Worm (Caenorhabditis elegans): ENCODE measurements around the gene hpl-2.
A peak's percentile ranks its signal among the peaks of the same experiment; 100 is the strongest.

hpl-2 gene

DNA sequence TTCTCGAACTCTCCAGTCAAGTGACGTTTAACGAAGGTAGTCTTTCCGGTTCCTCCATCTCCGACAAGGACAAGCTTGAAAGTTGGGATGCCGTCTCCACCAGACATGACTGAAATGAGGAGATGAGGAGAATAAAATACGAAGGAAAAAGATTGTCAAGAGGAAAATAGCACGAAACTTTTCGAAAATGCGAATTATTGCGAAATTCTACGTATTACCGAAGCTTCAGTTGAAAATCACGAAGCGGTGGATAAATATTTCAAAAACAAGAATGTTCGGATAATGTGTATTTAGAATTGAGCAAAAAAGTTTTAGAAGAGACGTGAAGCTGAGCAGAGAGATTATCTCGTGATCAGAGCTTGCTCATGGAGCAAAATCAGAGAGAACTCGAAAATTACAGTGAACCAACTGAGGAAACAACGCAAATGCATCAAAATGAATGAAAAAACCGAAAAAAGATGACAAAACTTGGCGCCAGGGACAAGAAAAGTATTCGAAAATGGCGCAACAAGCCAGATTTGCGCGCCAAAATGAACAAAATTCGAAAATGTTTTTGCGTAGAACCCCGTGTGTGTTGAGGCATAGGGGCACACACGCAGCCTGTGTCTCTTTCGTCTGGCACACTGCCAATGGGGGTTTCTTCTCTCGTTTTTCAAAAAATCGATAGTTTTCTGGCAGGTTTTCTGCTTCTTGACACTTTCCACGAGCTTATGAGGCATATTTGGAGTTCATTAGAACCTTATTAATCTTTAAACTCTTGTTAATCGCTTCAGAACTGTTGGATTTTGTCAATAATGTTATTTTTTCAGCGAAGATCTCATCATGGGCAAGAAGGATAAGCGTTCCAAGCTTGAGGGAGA is 7.5 kb downstream of the hpl-2 start, which contains the start of the genes ran-1 and dkc-1 (continued):
- TF ChIP-seq lin-39 (tag; optimal IDR thresholded peaks at IDR 0.05), result no peak
- TF ChIP-seq snu-23 (GFP tag; optimal IDR thresholded peaks at IDR 0.05), result peak; percentile 78
- TF ChIP-seq ztf-4 (tag; optimal IDR thresholded peaks at IDR 0.05), result no peak
- TF ChIP-seq swsn-7 (tag; optimal IDR thresholded peaks at IDR 0.05), result peak; percentile 56
- TF ChIP-seq unc-130 (tag; optimal IDR thresholded peaks at IDR 0.05), result peak; percentile 57
- TF ChIP-seq nhr-12 (tag; optimal IDR thresholded peaks at IDR 0.05), result no peak
- peak; percentile 73 for TF ChIP-seq fkh-8 (tag; optimal IDR thresholded peaks at IDR 0.05)
- peak; percentile 84 to 89 (median 84) for TF ChIP-seq dpl-1 (GFP tag; optimal IDR thresholded peaks at IDR 0.05)
- peak; percentile 71 to 85 for TF ChIP-seq lsy-2 (tag; optimal IDR thresholded peaks at IDR 0.05)
- TF ChIP-seq lin-15B (tag; optimal IDR thresholded peaks at IDR 0.05), result peak; percentile 67
- peak; percentile 81 to 86 for TF ChIP-seq efl-1 (optimal IDR thresholded peaks at IDR 0.05)
- TF ChIP-seq efl-1 (GFP tag; optimal IDR thresholded peaks at IDR 0.05 in 1 of 2), result peak; percentile 85 to 96
- TF ChIP-seq lin-14 (GFP tag; optimal IDR thresholded peaks at IDR 0.05), result peak; percentile 68
- no peak for TF ChIP-seq unc-98 (GFP tag; IDR thresholded peaks at IDR 0.05)
- peak; percentile 53 for TF ChIP-seq tbx-2 (tag; optimal IDR thresholded peaks at IDR 0.05)
- no peak for TF ChIP-seq pag-3 (tag; optimal IDR thresholded peaks at IDR 0.05; ENCODE audit: borderline replicate concordance, insufficient read depth)
- peak; percentile 19 for TF ChIP-seq dsc-1 (tag; optimal IDR thresholded peaks at IDR 0.05)
- TF ChIP-seq elt-3 (tag; optimal IDR thresholded peaks at IDR 0.05), result peak in 2 of 6 experiments; percentile 5 to 52
- TF ChIP-seq sox-4 (tag; optimal IDR thresholded peaks at IDR 0.05), result no peak

- TF ChIP-seq lsy-2 (tag; optimal IDR thresholded peaks at IDR 0.05) (peak in 1 of 2 experiments; percentile 1), nhr-84 (tag; optimal IDR thresholded peaks at IDR 0.05) (no peak), tbx-2 (tag; optimal IDR thresholded peaks at IDR 0.05) (no peak), nhr-85 (tag) (peak; percentile 62), efl-1 (optimal IDR thresholded peaks at IDR 0.05) (no peak), efl-1 (GFP tag; optimal IDR thresholded peaks at IDR 0.05 in 1 of 2) (peak in 1 of 2 experiments; percentile 12), swsn-7 (tag; optimal IDR thresholded peaks at IDR 0.05) (no peak), nhr-28 (tag; optimal IDR thresholded peaks at IDR 0.05) (no peak), ceh-90 (tag; optimal IDR thresholded peaks at IDR 0.05) (no peak), nhr-71 (tag; optimal IDR thresholded peaks at IDR 0.05) (peak; percentile 23), nhr-19 (GFP tag; conservative IDR thresholded peaks at IDR 0.05) (no peak), nhr-76 (tag; optimal IDR thresholded peaks at IDR 0.05) (no peak), rnt-1 (tag; optimal IDR thresholded peaks at IDR 0.05) (no peak), lin-14 (GFP tag; optimal IDR thresholded peaks at IDR 0.05) (no peak), isw-1 (GFP tag; IDR thresholded peaks at IDR 0.05) (no peak), nhr-47 (tag; optimal IDR thresholded peaks at IDR 0.05) (no peak), aly-2 (tag; optimal IDR thresholded peaks at IDR 0.05) (peak; percentile 50)
Observed at ce11 chrIII:10746406-10746807, 8.9 kb downstream of the hpl-2 start.

DNA sequence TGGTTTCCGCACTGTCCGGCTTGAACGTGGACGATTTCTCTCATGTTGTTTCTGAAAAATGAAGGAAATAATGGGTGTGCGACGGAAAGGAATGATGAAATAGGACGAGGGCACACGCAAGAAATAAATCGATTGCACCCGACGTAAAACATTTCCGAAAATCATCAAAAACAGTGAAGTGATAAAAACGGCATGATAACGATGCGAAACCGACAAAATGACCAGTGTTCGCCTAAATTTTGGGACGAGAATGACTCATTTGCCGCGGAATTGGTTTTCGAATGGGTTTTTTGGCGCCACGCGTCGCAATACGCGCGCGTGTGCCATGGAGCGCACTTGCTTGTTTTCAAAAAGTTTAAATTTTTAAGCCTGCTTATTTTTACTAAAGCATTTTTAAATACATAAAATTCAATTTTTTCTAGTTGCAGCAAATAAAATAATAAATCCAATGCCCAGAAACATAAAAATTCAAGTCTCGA is 12.9 kb downstream of the hpl-2 start, which contains the start of the genes tbb-1 and rib-2:
tbb-1 (minus strand) TSS at position 51 of the 479 bp plus-strand sequence.
rib-2 (plus strand) TSS at position 429 of the 479 bp plus-strand sequence.
- TF ChIP-seq irx-1 (tag; optimal IDR thresholded peaks at IDR 0.05) (no peak), nhr-20 (tag; optimal IDR thresholded peaks at IDR 0.05) (peak; percentile 47), C04F5.9 (tag; optimal IDR thresholded peaks at IDR 0.05) (no peak), fkh-10 (GFP tag; optimal IDR thresholded peaks at IDR 0.05) (peak; percentile 7), nhr-77 (tag; optimal IDR thresholded peaks at IDR 0.05) (peak; percentile 63), ceh-63 (GFP tag; optimal IDR thresholded peaks at IDR 0.05) (no peak), nhr-11 (tag; optimal IDR thresholded peaks at IDR 0.05) (no peak), tbx-2 (tag; optimal IDR thresholded peaks at IDR 0.05) (peak; percentile 48), unc-30 (tag; optimal IDR thresholded peaks at IDR 0.05) (no peak), aha-1 (tag; optimal IDR thresholded peaks at IDR 0.05) (no peak), efl-1 (optimal IDR thresholded peaks at IDR 0.05) (peak; percentile 81 to 86), efl-1 (GFP tag; optimal IDR thresholded peaks at IDR 0.05 in 1 of 2) (peak; percentile 84 to 98), grh-1 (GFP tag; IDR thresholded peaks at IDR 0.05) (no peak), alr-1 (tag; optimal IDR thresholded peaks at IDR 0.05; ENCODE audit: borderline replicate concordance) (no peak), snu-23 (GFP tag; optimal IDR thresholded peaks at IDR 0.05) (peak; percentile 76), xbp-1 (tag; optimal IDR thresholded peaks at IDR 0.05) (peak; percentile 57), ceh-82 (tag; optimal IDR thresholded peaks at IDR 0.05) (peak; percentile 30 to 78 (median 45)), egl-27 (tag; optimal IDR thresholded peaks at IDR 0.05) (no peak), hlh-17 (GFP tag; optimal IDR thresholded peaks at IDR 0.05; ENCODE audit: borderline replicate concordance) (no peak), nhr-84 (tag; optimal IDR thresholded peaks at IDR 0.05) (no peak), nhr-28 (tag; optimal IDR thresholded peaks at IDR 0.05) (no peak), dsc-1 (tag; optimal IDR thresholded peaks at IDR 0.05) (no peak), lir-3 (tag; optimal IDR thresholded peaks at IDR 0.05; ENCODE audit: poor library complexity) (no peak), pqm-1 (tag; optimal IDR thresholded peaks at IDR 0.05) (peak; percentile 22)

All from whole organism, L1 larva.